Worm (Caenorhabditis elegans): ENCODE data around the gene sra-28.

DNA sequence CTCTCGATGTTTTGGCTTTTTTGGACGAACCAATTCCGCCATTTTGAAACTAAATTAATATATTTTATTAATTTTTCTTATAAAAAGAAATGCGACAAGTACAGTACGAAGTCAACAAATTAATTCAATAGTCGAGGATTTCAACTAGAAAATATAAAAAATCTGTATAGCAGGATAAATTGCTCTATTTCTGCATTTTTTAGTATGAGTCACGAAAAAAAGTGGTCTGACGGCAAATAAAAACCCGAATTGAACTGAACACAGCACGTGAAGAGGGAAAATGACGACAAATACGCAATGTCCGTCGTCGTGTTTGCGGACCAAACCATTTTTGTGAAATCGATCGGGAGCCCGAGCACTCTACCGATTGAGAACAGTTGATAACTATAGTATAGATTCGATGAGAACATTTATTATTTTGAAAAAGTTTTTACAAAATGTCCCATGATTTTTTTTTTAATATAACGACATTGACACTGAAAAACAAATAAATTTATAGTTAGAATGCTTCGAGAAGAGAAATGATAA, 35.8 kb upstream of the sra-28 start, which contains the start of gene epg-5:
- no peak for TF ChIP-seq lsy-2 (tag; optimal IDR thresholded peaks at IDR 0.05)
- TF ChIP-seq sem-2 (GFP tag; optimal IDR thresholded peaks at IDR 0.05): no peak
- TF ChIP-seq ces-1 (GFP tag; optimal IDR thresholded peaks at IDR 0.05): no peak
- no peak for TF ChIP-seq pha-4 (tag; optimal IDR thresholded peaks at IDR 0.05)
- no peak for TF ChIP-seq nhr-12 (tag; optimal IDR thresholded peaks at IDR 0.05)
- TF ChIP-seq blmp-1 (tag; optimal IDR thresholded peaks at IDR 0.05): no peak
- TF ChIP-seq nhr-28 (tag; optimal IDR thresholded peaks at IDR 0.05): no peak
